Fruit fly (Drosophila melanogaster) whole organism, embryonic: ENCODE measurements around the gene aru.
A peak's percentile ranks its signal among the peaks of the same experiment; 100 is the strongest.

Experiments
- Ada2b ChIP-seq: fragments of 200-800 bp; sonication (Bioruptor generic); IDR thresholded peaks from 2 replicates; pipeline ENCODE4 v1.3.6; 2022; ENCODE audit warnings: missing biosample characterization, missing genetic modification characterization
- Atf3 ChIP-seq: fragments of 200-800 bp; sonication (Bioruptor generic); optimal IDR thresholded peaks from 3 replicates; lab custom pipeline; 2016; ENCODE audit warnings: missing biosample characterization, missing genetic modification characterization
- CG10267 ChIP-seq: fragments of 200-800 bp; sonication (Bioruptor generic); optimal IDR thresholded peaks from 2 replicates; lab custom pipeline; 2018; ENCODE audit warnings: missing biosample characterization, mild to moderate bottlenecking, missing genetic modification characterization, moderate library complexity
- CG10321 ChIP-seq: fragments of 200-800 bp; sonication (Bioruptor generic); IDR thresholded peaks from 2 replicates; pipeline ENCODE4 v1.3.6; 2022; ENCODE audit warnings: missing biosample characterization, missing genetic modification characterization
- CG12155 ChIP-seq: fragments of 200-800 bp; sonication (Bioruptor generic); optimal IDR thresholded peaks from 3 replicates; lab custom pipeline; 2016; ENCODE audit warnings: missing biosample characterization, missing genetic modification characterization
- CG12769 ChIP-seq: fragments of 200-800 bp; sonication (Bioruptor generic); optimal IDR thresholded peaks from 2 replicates; lab custom pipeline; 2019; ENCODE audit warnings: missing biosample characterization, mild to moderate bottlenecking, missing genetic modification characterization, moderate library complexity
- CG13296 ChIP-seq: fragments of 200-800 bp; sonication (Bioruptor generic); optimal IDR thresholded peaks from 3 replicates; lab custom pipeline; 2018; ENCODE audit warnings: missing biosample characterization, mild to moderate bottlenecking, missing genetic modification characterization
- CG13624 ChIP-seq: fragments of 200-800 bp; sonication (Bioruptor generic); optimal IDR thresholded peaks from 2 replicates; lab custom pipeline; 2016; ENCODE audit warnings: missing biosample characterization, missing genetic modification characterization
- CG13894 ChIP-seq: fragments of 200-800 bp; sonication (Bioruptor generic); optimal IDR thresholded peaks from 3 replicates; lab custom pipeline; 2018; ENCODE audit warnings: missing biosample characterization, mild to moderate bottlenecking, missing genetic modification characterization, moderate library complexity
- CG14710 ChIP-seq: fragments of 200-800 bp; sonication (Bioruptor generic); optimal IDR thresholded peaks from 3 replicates; lab custom pipeline; 2019; ENCODE audit warnings: missing biosample characterization, mild to moderate bottlenecking, missing genetic modification characterization, moderate library complexity
- CG3065 ChIP-seq: fragments of 200-800 bp; sonication (Bioruptor generic); optimal IDR thresholded peaks from 2 replicates; lab custom pipeline; 2016; ENCODE audit warnings: missing biosample characterization, missing genetic modification characterization
- CG32532 ChIP-seq: fragments of 200-800 bp; sonication (Bioruptor generic); IDR thresholded peaks from 2 replicates; pipeline ENCODE4 v1.3.6; 2022; ENCODE audit warnings: missing biosample characterization, missing genetic modification characterization
- CG32767 ChIP-seq: fragments of 200-800 bp; sonication (Bioruptor generic); IDR thresholded peaks from 2 replicates; pipeline ENCODE4 v1.3.6; 2022; ENCODE audit warnings: missing biosample characterization, missing genetic modification characterization
- CG3847 ChIP-seq: fragments of 200-800 bp; sonication (Bioruptor generic); IDR thresholded peaks from 2 replicates; pipeline ENCODE4 v1.3.6; 2022; ENCODE audit warnings: missing biosample characterization, missing genetic modification characterization
- CG4820 ChIP-seq: fragments of 200-800 bp; sonication (Bioruptor generic); optimal IDR thresholded peaks from 3 replicates; lab custom pipeline; 2016; ENCODE audit warnings: missing biosample characterization, missing genetic modification characterization
- CG6654 ChIP-seq: fragments of 200-800 bp; sonication (Bioruptor generic); optimal IDR thresholded peaks from 2 replicates; lab custom pipeline; 2017; ENCODE audit warnings: missing biosample characterization, mild to moderate bottlenecking, missing genetic modification characterization
- CG6689 ChIP-seq: fragments of 200-800 bp; sonication (Bioruptor generic); IDR thresholded peaks from 2 replicates; pipeline ENCODE4 v1.3.6; 2022; ENCODE audit warnings: missing biosample characterization, missing genetic modification characterization
- CG8290 ChIP-seq, 3 experiments: fragments of 200-800 bp; sonication (Bioruptor generic); optimal IDR thresholded peaks; 2 replicates each; lab custom pipeline; 2016 to 2019; ENCODE audit warnings: missing biosample characterization in 3 of 3, missing genetic modification characterization in 3 of 3, mild to moderate bottlenecking in 2 of 3, moderate library complexity in 1 of 3
- CG8388 ChIP-seq: fragments of 200-800 bp; sonication (Bioruptor generic); optimal IDR thresholded peaks from 2 replicates; lab custom pipeline; 2019; ENCODE audit warnings: missing biosample characterization, mild to moderate bottlenecking, missing genetic modification characterization, moderate library complexity
- CG8924 ChIP-seq: fragments of 200-800 bp; optimal IDR thresholded peaks from 3 replicates; lab custom pipeline; 2019; ENCODE audit warnings: missing biosample characterization, mild to moderate bottlenecking, missing genetic modification characterization, moderate library complexity
- CrebB ChIP-seq: fragments of 200-800 bp; sonication (Bioruptor generic); optimal IDR thresholded peaks from 3 replicates; lab custom pipeline; 2018; ENCODE audit warnings: missing biosample characterization, mild to moderate bottlenecking, missing genetic modification characterization
- Dbx ChIP-seq: fragments of 200-800 bp; sonication (Bioruptor generic); IDR thresholded peaks from 3 replicates; pipeline ENCODE4 v1.3.6; 2022; ENCODE audit warnings: missing biosample characterization, missing genetic modification characterization
- Deaf1 ChIP-seq: fragments of 200-800 bp; optimal IDR thresholded peaks from 3 replicates; lab custom pipeline; 2019; ENCODE audit warnings: missing biosample characterization, mild to moderate bottlenecking, missing genetic modification characterization, moderate library complexity
- Dip3 ChIP-seq: fragments of 200-800 bp; sonication (Bioruptor generic); optimal IDR thresholded peaks from 3 replicates; lab custom pipeline; 2016; ENCODE audit warnings: missing biosample characterization, missing genetic modification characterization
- Dp ChIP-seq: fragments of 200-800 bp; sonication (Bioruptor generic); optimal IDR thresholded peaks from 2 replicates; lab custom pipeline; 2018; ENCODE audit warnings: missing biosample characterization, mild to moderate bottlenecking, missing genetic modification characterization, moderate library complexity
- ERR ChIP-seq: fragments of 200-800 bp; sonication (Bioruptor generic); optimal IDR thresholded peaks from 2 replicates; lab custom pipeline; 2016; ENCODE audit warnings: missing biosample characterization, missing genetic modification characterization
- Ets65A ChIP-seq: fragments of 200-800 bp; sonication (Bioruptor generic); peaks from one replicate; lab custom pipeline; 2016; ENCODE audit warnings: missing biosample characterization, missing genetic modification characterization
- HLH4C ChIP-seq: fragments of 200-800 bp; sonication (Bioruptor generic); IDR thresholded peaks from 3 replicates; pipeline ENCODE4 v1.3.6; 2022; ENCODE audit warnings: missing biosample characterization, missing genetic modification characterization; ENCODE audit not compliant: partially characterized antibody
- Hmr ChIP-seq: fragments of 200-800 bp; sonication (Bioruptor generic); optimal IDR thresholded peaks from 3 replicates; lab custom pipeline; 2017; ENCODE audit warnings: mild to moderate bottlenecking, missing biosample characterization, missing genetic modification reagents, missing genetic modification characterization
- MESR4 ChIP-seq: fragments of 200-800 bp; sonication (Bioruptor generic); optimal IDR thresholded peaks from 2 replicates; lab custom pipeline; 2018; ENCODE audit warnings: missing biosample characterization, mild to moderate bottlenecking, missing genetic modification characterization, moderate library complexity
- Myb ChIP-seq: fragments of 200-800 bp; sonication (Bioruptor generic); optimal IDR thresholded peaks from 2 replicates; lab custom pipeline; 2016; ENCODE audit warnings: missing biosample characterization, missing genetic modification characterization
- NfI ChIP-seq: fragments of 200-800 bp; sonication (Bioruptor generic); optimal IDR thresholded peaks from 3 replicates; lab custom pipeline; 2018; ENCODE audit warnings: missing biosample characterization, mild to moderate bottlenecking, missing genetic modification characterization, moderate library complexity
- Six4 ChIP-seq: fragments of 200-800 bp; sonication (Bioruptor generic); optimal IDR thresholded peaks from 2 replicates; lab custom pipeline; 2016; ENCODE audit warnings: missing biosample characterization, missing genetic modification characterization
- Sry-β ChIP-seq: fragments of 200-800 bp; sonication (Bioruptor generic); optimal IDR thresholded peaks from 2 replicates; lab custom pipeline; 2018; ENCODE audit warnings: missing biosample characterization, mild to moderate bottlenecking, missing genetic modification characterization, moderate library complexity
- amos ChIP-seq: fragments of 200-800 bp; sonication (Bioruptor generic); IDR thresholded peaks from 2 replicates; pipeline ENCODE4 v1.3.6; 2022; ENCODE audit warnings: missing biosample characterization, missing genetic modification characterization; ENCODE audit not compliant: partially characterized antibody
- ato ChIP-seq: fragments of 200-800 bp; sonication (Bioruptor generic); IDR thresholded peaks from 2 replicates; pipeline ENCODE4 v1.3.6; 2022; ENCODE audit warnings: missing biosample characterization, missing genetic modification characterization; ENCODE audit not compliant: partially characterized antibody
- cas ChIP-seq: fragments of 200-800 bp; sonication (Bioruptor generic); IDR thresholded peaks from 2 replicates; pipeline ENCODE4 v1.3.6; 2022; ENCODE audit warnings: missing biosample characterization, missing genetic modification characterization
- cg ChIP-seq: fragments of 200-800 bp; sonication (Bioruptor generic); optimal IDR thresholded peaks from 3 replicates; lab custom pipeline; 2019; ENCODE audit warnings: missing biosample characterization, mild to moderate bottlenecking, missing genetic modification characterization, moderate library complexity
- hb ChIP-seq: fragments of 200-800 bp; sonication (Bioruptor generic); IDR thresholded peaks from 3 replicates; pipeline ENCODE4 v1.3.6; 2022; ENCODE audit warnings: missing biosample characterization, missing genetic modification characterization; ENCODE audit not compliant: partially characterized antibody
- maf-S ChIP-seq: fragments of 200-800 bp; sonication (Bioruptor generic); optimal IDR thresholded peaks from 2 replicates; lab custom pipeline; 2016; ENCODE audit warnings: missing biosample characterization, missing genetic modification characterization
- pzg ChIP-seq: fragments of 200-800 bp; sonication (Bioruptor generic); optimal IDR thresholded peaks from 3 replicates; lab custom pipeline; 2018; ENCODE audit warnings: missing biosample characterization, mild to moderate bottlenecking, missing genetic modification characterization, moderate library complexity
- sob ChIP-seq: fragments of 200-800 bp; sonication (Bioruptor generic); IDR thresholded peaks from 2 replicates; pipeline ENCODE4 v1.3.6; 2022; ENCODE audit warnings: missing biosample characterization, missing genetic modification characterization

The aru gene

DNA sequence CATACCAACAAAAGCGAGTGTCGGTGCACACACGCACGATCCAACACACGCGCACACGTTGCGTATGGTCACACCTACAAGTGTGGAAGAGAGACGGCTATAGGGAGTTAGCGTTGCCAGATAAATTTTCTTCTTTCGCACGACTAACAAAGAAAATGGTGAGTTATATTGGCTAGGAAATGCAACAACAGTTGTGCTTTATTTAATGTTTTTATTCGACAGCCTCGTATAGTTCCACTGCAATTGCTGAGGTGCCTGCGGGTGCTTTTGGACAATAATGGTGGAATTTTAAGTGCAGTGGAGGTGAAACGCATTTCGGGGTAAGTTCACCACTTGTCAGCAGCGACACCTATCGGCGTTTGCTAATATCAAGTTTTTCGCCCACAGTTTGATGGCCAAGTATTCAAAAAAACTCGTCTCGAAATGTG is 3.3 kb upstream of the aru start (continued):
- TF ChIP-seq hb (GFP tag; lab: Robert Waterston, UW) (no peak), cg (peak; percentile 95), Ada2b (GFP tag; lab: Robert Waterston, UW) (no peak), ERR (GFP tag; lab: Kevin White, UChicago) (peak; percentile 30), CG13894 (tag; lab: Kevin White, UChicago) (peak; percentile 63), amos (GFP tag; lab: Robert Waterston, UW) (peak; percentile 33), CG13296 (GFP tag; lab: Kevin White, UChicago) (peak; percentile 21), Hmr (GFP tag; lab: Kevin White, UChicago) (peak; percentile 31), cas (GFP tag; lab: Robert Waterston, UW) (no peak), Dp (peak; percentile 9), CG6654 (GFP tag; lab: Kevin White, UChicago) (peak; percentile 86), CG10321 (peak; percentile 87), CG6689 (peak; percentile 43), sob (GFP tag; lab: Robert Waterston, UW) (peak; percentile 50), CG32532 (GFP tag; lab: Robert Waterston, UW) (peak; percentile 48; the same call in 1 of the 2 replicates), CG32767 (GFP tag; lab: Robert Waterston, UW) (peak; percentile 62; the same call in 1 of the 2 replicates), Myb (GFP tag; lab: Kevin White, UChicago) (peak; percentile 38), CG4820 (GFP tag; lab: Kevin White, UChicago) (peak; percentile 17), CG8290 (GFP tag; optimal IDR thresholded peaks at IDR 0.05; lab: Kevin White, UChicago) (no peak), CG8290 (tag; optimal IDR thresholded peaks at IDR 0.05; lab: Kevin White, UChicago) (peak in 1 of 2 experiments; percentile 52), CG12769 (tag; lab: Kevin White, UChicago) (peak; percentile 53), pzg (GFP tag; lab: Kevin White, UChicago) (peak; percentile 65), CG3847 (peak; percentile 73), CG8388 (GFP tag; lab: Kevin White, UChicago) (peak; percentile 22), HLH4C (GFP tag; lab: Robert Waterston, UW) (peak; percentile 20; the same call in 1 of the 3 replicates), Sry-β (GFP tag; lab: Kevin White, UChicago) (peak; percentile 10), Six4 (GFP tag; lab: Kevin White, UChicago) (no peak), CG8924 (tag; lab: Kevin White, UChicago) (no peak), Dbx (peak; percentile 26; the same call in 1 of the 3 replicates), CG13624 (GFP tag; lab: Kevin White, UChicago) (peak; percentile 4), CG3065 (GFP tag; lab: Kevin White, UChicago) (peak; percentile 1), CG10267 (peak; percentile 12), ato (GFP tag; lab: Robert Waterston, UW) (peak; percentile 66), CrebB (peak; percentile 54), Dip3 (GFP tag; lab: Kevin White, UChicago) (peak; percentile 36), maf-S (GFP tag; lab: Kevin White, UChicago) (no peak), NfI (GFP tag; lab: Kevin White, UChicago) (peak; percentile 14), Atf3 (GFP tag; lab: Kevin White, UChicago) (peak; percentile 30), CG14710 (tag; lab: Kevin White, UChicago) (peak; percentile 31), CG12155 (peak; percentile 11), Deaf1 (tag; lab: Kevin White, UChicago) (peak; percentile 1), MESR4 (GFP tag; lab: Kevin White, UChicago) (peak; percentile 51), Ets65A (GFP tag; lab: Kevin White, UChicago) (peak; percentile 87)
